Worm (Caenorhabditis elegans) whole organism, dauer: ENCODE measurements around the gene F15G9.6.

ENCODE experiments used
- unc-62 ChIP-seq: sonication (generic microtip); optimal IDR thresholded peaks from 2 replicates; lab custom pipeline; 2017; ENCODE audit warnings: missing biosample characterization, missing genetic modification reagents, missing genetic modification characterization

The F15G9.6 gene

ce11 chrX:9709462-9709861, at the start of gene F15G9.6:
TSS of gene F15G9.6 (plus strand) at chrX:9709762.
- no peak for TF ChIP-seq unc-62 (GFP tag; lab: Kevin White, UChicago)

ce11 chrX:9665944-9666343, 43.6 kb upstream of the F15G9.6 start:
- TF ChIP-seq unc-62 (GFP tag; lab: Kevin White, UChicago) = no peak

- TF ChIP-seq unc-62 (GFP tag; lab: Kevin White, UChicago) = no peak
Measured at ce11 chrX:9667391-9667790, 42.2 kb upstream of the F15G9.6 start.

- TF ChIP-seq unc-62 (GFP tag; lab: Kevin White, UChicago) = no peak
Measured at ce11 chrX:9668554-9668953, 41.0 kb upstream of the F15G9.6 start, which contains the start of gene T14B1.1. TSS of gene T14B1.1 (minus strand) at chrX:9668723.

- no peak for TF ChIP-seq unc-62 (GFP tag; lab: Kevin White, UChicago)
Measured at ce11 chrX:9673228-9673627, 36.3 kb upstream of the F15G9.6 start.

ce11 chrX:9674799-9675198, 34.8 kb upstream of the F15G9.6 start, which contains the start of gene C43C3.4:
TSS of gene C43C3.4 (minus strand) at chrX:9674899.
- TF ChIP-seq unc-62 (GFP tag; lab: Kevin White, UChicago) = no peak

- no peak for TF ChIP-seq unc-62 (GFP tag; lab: Kevin White, UChicago)
Measured at ce11 chrX:9676009-9676408, 33.6 kb upstream of the F15G9.6 start.

- TF ChIP-seq unc-62 (GFP tag; lab: Kevin White, UChicago) = no peak
Measured at ce11 chrX:9676788-9677454, 32.6 kb upstream of the F15G9.6 start.

ce11 chrX:9677927-9678326, 31.6 kb upstream of the F15G9.6 start:
- no peak for TF ChIP-seq unc-62 (GFP tag; lab: Kevin White, UChicago)

ce11 chrX:9679427-9679826, 30.1 kb upstream of the F15G9.6 start:
- TF ChIP-seq unc-62 (GFP tag; lab: Kevin White, UChicago) = no peak

- no peak for TF ChIP-seq unc-62 (GFP tag; lab: Kevin White, UChicago)
Measured at ce11 chrX:9680119-9680682, 29.4 kb upstream of the F15G9.6 start, which contains the start of gene ifp-1. TSS of gene ifp-1 (minus strand) at chrX:9680169.

- no peak for TF ChIP-seq unc-62 (GFP tag; lab: Kevin White, UChicago)
Measured at ce11 chrX:9687264-9687663, 22.3 kb upstream of the F15G9.6 start.

- no peak for TF ChIP-seq unc-62 (GFP tag; lab: Kevin White, UChicago)
Measured at ce11 chrX:9690445-9690844, 19.1 kb upstream of the F15G9.6 start, which contains the start of gene npr-18. TSS of gene npr-18 (plus strand) at chrX:9690745.

ce11 chrX:9697655-9698054, 11.9 kb upstream of the F15G9.6 start:
- no peak for TF ChIP-seq unc-62 (GFP tag; lab: Kevin White, UChicago)

- TF ChIP-seq unc-62 (GFP tag; lab: Kevin White, UChicago) = no peak
Measured at ce11 chrX:9698359-9698758, 11.2 kb upstream of the F15G9.6 start, which contains the start of gene dyf-7. TSS of gene dyf-7 (plus strand) at chrX:9698659.

ce11 chrX:9702790-9703189, 6.8 kb upstream of the F15G9.6 start:
- no peak for TF ChIP-seq unc-62 (GFP tag; lab: Kevin White, UChicago)
